Fruit fly (Drosophila melanogaster) whole organism, wandering third instar larva: ENCODE results near the gene Dbx.

ENCODE experiments used
- Abd-B ChIP-seq: fragments of >200 bp; optimal IDR thresholded peaks from 2 replicates; lab custom pipeline; 2017; ENCODE audit warnings: missing biosample characterization, missing genetic modification characterization
- CG32264 ChIP-seq: fragments of 200-800 bp; sonication (Bioruptor generic); optimal IDR thresholded peaks from 2 replicates; lab custom pipeline; 2016; ENCODE audit warnings: missing biosample characterization, missing genetic modification characterization
- CG9705 ChIP-seq: fragments of 200-800 bp; sonication (Bioruptor generic); optimal IDR thresholded peaks from 2 replicates; lab custom pipeline; 2018; ENCODE audit warnings: missing biosample characterization, mild to moderate bottlenecking, missing genetic modification characterization
- CrebA ChIP-seq: fragments of 200-800 bp; sonication (Bioruptor generic); optimal IDR thresholded peaks from 2 replicates; lab custom pipeline; 2016; ENCODE audit warnings: missing biosample characterization, mild to moderate bottlenecking, missing genetic modification characterization, borderline replicate concordance
- Dfd ChIP-seq: fragments of >200 bp; optimal IDR thresholded peaks from 2 replicates; lab custom pipeline; 2017; ENCODE audit warnings: missing biosample characterization, missing genetic modification characterization
- GATAd ChIP-seq: sonication (Bioruptor generic); optimal IDR thresholded peaks from 2 replicates; lab custom pipeline; 2016; ENCODE audit warnings: missing biosample characterization, missing genetic modification characterization
- HLH106 ChIP-seq: fragments of 200-800 bp; optimal IDR thresholded peaks from 3 replicates; lab custom pipeline; 2019; ENCODE audit warnings: missing biosample characterization, mild to moderate bottlenecking, missing genetic modification characterization, moderate library complexity
- Hnf4 ChIP-seq: fragments of 200-800 bp; sonication (Bioruptor generic); optimal IDR thresholded peaks from 2 replicates; lab custom pipeline; 2016; ENCODE audit warnings: missing biosample characterization, mild to moderate bottlenecking, missing genetic modification characterization
- Hr78 ChIP-seq: fragments of >200 bp; optimal IDR thresholded peaks from 2 replicates; lab custom pipeline; 2017; ENCODE audit warnings: missing biosample characterization, missing genetic modification characterization
- Hr83 ChIP-seq: fragments of 200-300 bp; sonication (Bioruptor generic); optimal IDR thresholded peaks from 2 replicates; lab custom pipeline; 2016; ENCODE audit warnings: missing biosample characterization, mild to moderate bottlenecking, missing genetic modification characterization, moderate library complexity; ENCODE audit not compliant: poor library complexity, severe bottlenecking
- Jra ChIP-seq: sonication (Bioruptor generic); optimal IDR thresholded peaks from 2 replicates; lab custom pipeline; 2016; ENCODE audit warnings: missing biosample characterization, missing genetic modification characterization
- Mio ChIP-seq: sonication (Bioruptor generic); optimal IDR thresholded peaks from 2 replicates; lab custom pipeline; 2016; ENCODE audit warnings: missing biosample characterization, missing genetic modification characterization
- Myc ChIP-seq: fragments of >200 bp; optimal IDR thresholded peaks from 2 replicates; lab custom pipeline; 2017
- N ChIP-seq: fragments of >200 bp; optimal IDR thresholded peaks from 2 replicates; lab custom pipeline; 2018; ENCODE audit warnings: missing biosample characterization, missing external identifiers, missing genetic modification characterization
- OdsH ChIP-seq: fragments of 200-800 bp; sonication (Bioruptor generic); optimal IDR thresholded peaks from 2 replicates; lab custom pipeline; 2016; ENCODE audit warnings: missing biosample characterization, mild to moderate bottlenecking, missing genetic modification characterization
- Rel ChIP-seq, 2 experiments: fragments of 200-800 bp; sonication (Bioruptor generic) in 1 of 2; optimal IDR thresholded peaks; 2 replicates in 1 of 2; 3 replicates in 1 of 2; lab custom pipeline; 2016 to 2019; ENCODE audit warnings: mild to moderate bottlenecking in 2 of 2, missing biosample characterization in 2 of 2, missing genetic modification characterization in 2 of 2, moderate library complexity in 1 of 2
- Sp1 ChIP-seq: fragments of 200-800 bp; sonication (Bioruptor generic); optimal IDR thresholded peaks from 3 replicates; lab custom pipeline; 2019; ENCODE audit warnings: missing biosample characterization, mild to moderate bottlenecking, missing genetic modification characterization, moderate library complexity
- Vsx2 ChIP-seq: fragments of 200-300, 225-300 bp; sonication (Bioruptor generic); optimal IDR thresholded peaks from 2 replicates; lab custom pipeline; 2018; ENCODE audit warnings: missing biosample characterization, missing genetic modification characterization; ENCODE audit not compliant: partially characterized antibody
- br ChIP-seq: fragments of 200-800 bp; sonication (Bioruptor generic); optimal IDR thresholded peaks from 2 replicates; lab custom pipeline; 2016; ENCODE audit warnings: missing biosample characterization, missing genetic modification characterization
- brk ChIP-seq: fragments of 200-800 bp; sonication (Bioruptor generic); optimal IDR thresholded peaks from 2 replicates; lab custom pipeline; 2016; ENCODE audit warnings: missing biosample characterization, mild to moderate bottlenecking, missing genetic modification characterization
- dl ChIP-seq, 2 experiments: fragments of 175-275, 200-275 bp in 1 of 2; fragments of 200-275 bp in 1 of 2; sonication (Bioruptor generic); optimal IDR thresholded peaks; lab custom pipeline; 2018; ENCODE audit warnings: mild to moderate bottlenecking in 2 of 2, missing biosample characterization in 2 of 2, missing genetic modification characterization in 2 of 2, moderate library complexity in 2 of 2; ENCODE audit not compliant: partially characterized antibody in 2 of 2, insufficient read depth in 1 of 2
- dmrt93B ChIP-seq: fragments of 200-800 bp; sonication (Bioruptor generic); optimal IDR thresholded peaks from 2 replicates; lab custom pipeline; 2018; ENCODE audit warnings: missing biosample characterization, mild to moderate bottlenecking, missing genetic modification characterization
- dsf ChIP-seq: sonication (Bioruptor generic); optimal IDR thresholded peaks from 2 replicates; lab custom pipeline; 2016; ENCODE audit warnings: missing biosample characterization, missing genetic modification characterization, borderline replicate concordance
- ey ChIP-seq: fragments of 200-800 bp; sonication (Bioruptor generic); optimal IDR thresholded peaks from 2 replicates; lab custom pipeline; 2016; ENCODE audit warnings: missing biosample characterization, missing genetic modification characterization
- foxo ChIP-seq, 2 experiments: fragments of 200-800 bp; sonication (Bioruptor generic); optimal IDR thresholded peaks; 2 replicates in 1 of 2; 3 replicates in 1 of 2; lab custom pipeline; 2016 to 2017; ENCODE audit warnings: missing biosample characterization in 2 of 2, missing genetic modification characterization in 2 of 2
- fru ChIP-seq: fragments of 200-800 bp; sonication (Bioruptor generic); optimal IDR thresholded peaks from 3 replicates; lab custom pipeline; 2016; ENCODE audit warnings: missing biosample characterization, mild to moderate bottlenecking, missing genetic modification characterization
- h ChIP-seq: fragments of 200-800 bp; sonication (Bioruptor generic); optimal IDR thresholded peaks from 3 replicates; lab custom pipeline; 2016; ENCODE audit warnings: missing biosample characterization, mild to moderate bottlenecking, missing genetic modification characterization
- jim ChIP-seq: fragments of 175-275, 200-325 bp; sonication (Bioruptor generic); optimal IDR thresholded peaks from 2 replicates; lab custom pipeline; 2016; ENCODE audit warnings: missing biosample characterization, mild to moderate bottlenecking, missing genetic modification characterization
- lola ChIP-seq: fragments of >200 bp; optimal IDR thresholded peaks from 2 replicates; lab custom pipeline; 2017; ENCODE audit warnings: missing biosample characterization, missing genetic modification characterization
- pan ChIP-seq: fragments of >200 bp; optimal IDR thresholded peaks from 2 replicates; lab custom pipeline; 2017
- psq ChIP-seq: fragments of 200-800 bp; sonication (Bioruptor generic); optimal IDR thresholded peaks from 3 replicates; lab custom pipeline; 2017; ENCODE audit warnings: missing biosample characterization, mild to moderate bottlenecking, missing genetic modification characterization, moderate library complexity
- rgr ChIP-seq: fragments of 200-800 bp; sonication (Bioruptor generic); optimal IDR thresholded peaks from 3 replicates; lab custom pipeline; 2016; ENCODE audit warnings: missing biosample characterization, mild to moderate bottlenecking, missing genetic modification characterization
- sage ChIP-seq: fragments of 200-800 bp; sonication (Bioruptor generic); optimal IDR thresholded peaks from 2 replicates; lab custom pipeline; 2016; ENCODE audit warnings: missing biosample characterization, mild to moderate bottlenecking, missing genetic modification characterization
- sv ChIP-seq: fragments of 200-800 bp; sonication (Bioruptor generic); optimal IDR thresholded peaks from 3 replicates; lab custom pipeline; 2016; ENCODE audit warnings: missing biosample characterization, missing genetic modification characterization
- tai ChIP-seq: sonication (Bioruptor generic); optimal IDR thresholded peaks from 2 replicates; lab custom pipeline; 2016; ENCODE audit warnings: missing biosample characterization, missing genetic modification characterization
- usp ChIP-seq: fragments of >200 bp; optimal IDR thresholded peaks from 2 replicates; lab custom pipeline; 2017; ENCODE audit warnings: missing biosample characterization, missing genetic modification characterization
- woc ChIP-seq: sonication (Bioruptor generic); optimal IDR thresholded peaks from 2 replicates; lab custom pipeline; 2016; ENCODE audit warnings: missing biosample characterization, mild to moderate bottlenecking, missing genetic modification characterization

The Dbx gene

dm6 chr3L:1916617-1917016 is 4.5 kb upstream of the Dbx start:
- TF ChIP-seq br (GFP tag; lab: Kevin White, UChicago), result no peak
- no peak for TF ChIP-seq Sp1 (GFP tag; lab: Kevin White, UChicago)
- no peak for TF ChIP-seq Abd-B
- TF ChIP-seq dsf, result no peak
- TF ChIP-seq usp (GFP tag; lab: Kevin White, UChicago), result no peak
- TF ChIP-seq CrebA (GFP tag; lab: Kevin White, UChicago), result no peak
- TF ChIP-seq HLH106 (tag; lab: Kevin White, UChicago), result no peak
- no peak for TF ChIP-seq sv (GFP tag; lab: Kevin White, UChicago)
- TF ChIP-seq OdsH (GFP tag; lab: Kevin White, UChicago), result no peak
- no peak for TF ChIP-seq CG9705 (GFP tag; lab: Kevin White, UChicago)
- no peak for TF ChIP-seq foxo (GFP tag; optimal IDR thresholded peaks at IDR 0.05; lab: Kevin White, UChicago)
- no peak for TF ChIP-seq Vsx2
- TF ChIP-seq N (GFP tag; lab: Kevin White, UChicago), result no peak
- no peak for TF ChIP-seq h (GFP tag; lab: Kevin White, UChicago)
- no peak for TF ChIP-seq psq (GFP tag; lab: Kevin White, UChicago)
- no peak for TF ChIP-seq sage
- TF ChIP-seq pan, result no peak
- TF ChIP-seq Jra (GFP tag; lab: Kevin White, UChicago), result no peak
- TF ChIP-seq Hr83 (GFP tag; lab: Kevin White, UChicago), result no peak
- no peak for TF ChIP-seq Hr78 (GFP tag; lab: Kevin White, UChicago)

dm6 chr3L:1920051-1920450 is 1.1 kb upstream of the Dbx start:
- TF ChIP-seq Hr78 (GFP tag; lab: Kevin White, UChicago) (no peak), CrebA (GFP tag; lab: Kevin White, UChicago) (no peak), Rel (GFP tag; optimal IDR thresholded peaks at IDR 0.05; lab: Kevin White, UChicago) (no peak), Rel (tag; optimal IDR thresholded peaks at IDR 0.05; lab: Kevin White, UChicago) (no peak), Sp1 (GFP tag; lab: Kevin White, UChicago) (no peak), HLH106 (tag; lab: Kevin White, UChicago) (no peak), GATAd (GFP tag; lab: Kevin White, UChicago) (no peak), N (GFP tag; lab: Kevin White, UChicago) (no peak)
- TF ChIP-seq, all 38 proteins: peak for 0

dm6 chr3L:1928959-1929358 is 7.9 kb downstream of the Dbx start:
- TF ChIP-seq tai (GFP tag; lab: Kevin White, UChicago) (no peak), OdsH (GFP tag; lab: Kevin White, UChicago) (no peak), foxo (GFP tag; optimal IDR thresholded peaks at IDR 0.05; lab: Kevin White, UChicago) (no peak), usp (GFP tag; lab: Kevin White, UChicago) (no peak), Hnf4 (GFP tag; lab: Kevin White, UChicago) (no peak), Jra (GFP tag; lab: Kevin White, UChicago) (no peak), HLH106 (tag; lab: Kevin White, UChicago) (no peak), CG9705 (GFP tag; lab: Kevin White, UChicago) (no peak), dl (GFP tag; optimal IDR thresholded peaks at IDR 0.05; lab: Kevin White, UChicago; ENCODE audit: insufficient read depth in 1 of 2, partially characterized antibody in 2 of 2) (no peak), sv (GFP tag; lab: Kevin White, UChicago) (no peak), psq (GFP tag; lab: Kevin White, UChicago) (no peak), CrebA (GFP tag; lab: Kevin White, UChicago) (no peak), Vsx2 (no peak), brk (GFP tag; lab: Kevin White, UChicago) (no peak), GATAd (GFP tag; lab: Kevin White, UChicago) (no peak), Mio (GFP tag; lab: Kevin White, UChicago) (no peak), rgr (GFP tag; lab: Kevin White, UChicago) (no peak)

- TF ChIP-seq Vsx2 (no peak), usp (GFP tag; lab: Kevin White, UChicago) (no peak), foxo (GFP tag; optimal IDR thresholded peaks at IDR 0.05; lab: Kevin White, UChicago) (peak in 1 of 2 experiments; percentile 4), psq (GFP tag; lab: Kevin White, UChicago) (no peak), Hr83 (GFP tag; lab: Kevin White, UChicago) (no peak), Jra (GFP tag; lab: Kevin White, UChicago) (no peak), dsf (no peak), HLH106 (tag; lab: Kevin White, UChicago) (peak; percentile 1), CG9705 (GFP tag; lab: Kevin White, UChicago) (no peak), rgr (GFP tag; lab: Kevin White, UChicago) (no peak), h (GFP tag; lab: Kevin White, UChicago) (peak; percentile 40), Hr78 (GFP tag; lab: Kevin White, UChicago) (no peak), Dfd (no peak), Abd-B (no peak), ey (no peak), N (GFP tag; lab: Kevin White, UChicago) (no peak), sage (no peak), OdsH (GFP tag; lab: Kevin White, UChicago) (no peak), Hnf4 (GFP tag; lab: Kevin White, UChicago) (no peak), CG32264 (GFP tag; lab: Kevin White, UChicago) (no peak), br (GFP tag; lab: Kevin White, UChicago) (no peak), tai (GFP tag; lab: Kevin White, UChicago) (no peak), woc (GFP tag; lab: Kevin White, UChicago) (no peak), lola (GFP tag; lab: Kevin White, UChicago) (no peak), jim (GFP tag; lab: Kevin White, UChicago) (no peak), pan (no peak), GATAd (GFP tag; lab: Kevin White, UChicago) (no peak), fru (GFP tag; lab: Kevin White, UChicago) (peak; percentile 21), Myc (no peak), CrebA (GFP tag; lab: Kevin White, UChicago) (no peak), dl (GFP tag; optimal IDR thresholded peaks at IDR 0.05; lab: Kevin White, UChicago; ENCODE audit: insufficient read depth in 1 of 2, partially characterized antibody in 2 of 2) (no peak), dmrt93B (GFP tag; lab: Kevin White, UChicago) (no peak), Sp1 (GFP tag; lab: Kevin White, UChicago) (no peak)
These were observed 16.4 kb downstream of the Dbx start for dm6 chr3L:1937469-1937868.
